Fruit fly (Drosophila melanogaster): ENCODE data around the gene CG14304.

The CG14304 gene

dm6 chr3R:18573699-18574259, 47.3 kb downstream of the CG14304 start (continued):
- peak; percentile 97 for TF ChIP-seq gem (tag; optimal IDR thresholded peaks at IDR 0.05)
- TF ChIP-seq luna (GFP tag; optimal IDR thresholded peaks at IDR 0.05) = peak; percentile 76
- peak; percentile 92 for TF ChIP-seq CG12942 (GFP tag; optimal IDR thresholded peaks at IDR 0.05)
- TF ChIP-seq emc (GFP tag; optimal IDR thresholded peaks at IDR 0.05) = peak; percentile 54
- TF ChIP-seq CG11695 (GFP tag; IDR thresholded peaks at IDR 0.05) = peak; percentile 95
- TF ChIP-seq sob (GFP tag; IDR thresholded peaks at IDR 0.05) = peak; percentile 92
- peak; percentile 86 for TF ChIP-seq CG34422 (GFP tag; IDR thresholded peaks at IDR 0.05)
- no peak for TF ChIP-seq D (optimal IDR thresholded peaks at IDR 0.05)
- peak; percentile 92 for TF ChIP-seq D (GFP tag; optimal IDR thresholded peaks at IDR 0.05)
- TF ChIP-seq CG11085 (GFP tag; IDR thresholded peaks at IDR 0.05) = peak; percentile 77
- peak; percentile 93 for TF ChIP-seq CG10147 (GFP tag; optimal IDR thresholded peaks at IDR 0.05)
- TF ChIP-seq ase (GFP tag; IDR thresholded peaks at IDR 0.05) = peak; percentile 82
- TF ChIP-seq CG15073 (GFP tag; optimal IDR thresholded peaks at IDR 0.05) = peak; percentile 98
- TF ChIP-seq CG4707 (GFP tag; optimal IDR thresholded peaks at IDR 0.05) = peak; percentile 75
- TF ChIP-seq fd96Cb (tag; optimal IDR thresholded peaks at IDR 0.05) = peak; percentile 94
- peak; percentile 95 for TF ChIP-seq lmd (GFP tag; IDR thresholded peaks at IDR 0.05)
- peak; percentile 74 for TF ChIP-seq CG4282 (GFP tag; optimal IDR thresholded peaks at IDR 0.05)
- TF ChIP-seq CG3163 (GFP tag; optimal IDR thresholded peaks at IDR 0.05) = peak; percentile 84
- peak; percentile 75 for TF ChIP-seq vfl (GFP tag; optimal IDR thresholded peaks at IDR 0.05)
- peak; percentile 95 for TF ChIP-seq phol (tag; optimal IDR thresholded peaks at IDR 0.05)
- peak; percentile 92 for TF ChIP-seq bcd (GFP tag; optimal IDR thresholded peaks at IDR 0.05)
- no peak for TF ChIP-seq Sin3A (optimal IDR thresholded peaks at IDR 0.05)
- peak; percentile 96 for TF ChIP-seq row (GFP tag; IDR thresholded peaks at IDR 0.05)
- peak; percentile 80 for TF ChIP-seq pb (GFP tag; optimal IDR thresholded peaks at IDR 0.05)
- peak in 1 of 3 experiments; percentile 72 for TF ChIP-seq Stat92E (GFP tag; optimal IDR thresholded peaks at IDR 0.05)
- peak; percentile 88 for TF ChIP-seq CG6175 (GFP tag; IDR thresholded peaks at IDR 0.05)
- TF ChIP-seq CG8290 (GFP tag; optimal IDR thresholded peaks at IDR 0.05) = peak; percentile 76
- TF ChIP-seq CG8290 (tag; optimal IDR thresholded peaks at IDR 0.05) = peak; percentile 59 to 84
- peak; percentile 92 for TF ChIP-seq Side (GFP tag; optimal IDR thresholded peaks at IDR 0.05)
- peak; percentile 90 for TF ChIP-seq ewg (GFP tag; optimal IDR thresholded peaks at IDR 0.05)
- TF ChIP-seq Gug (GFP tag; IDR thresholded peaks at IDR 0.05) = peak; percentile 81
- peak; percentile 90 for TF ChIP-seq CG17359 (tag; optimal IDR thresholded peaks at IDR 0.05)
- peak; percentile 54 for TF ChIP-seq p53 (GFP tag; optimal IDR thresholded peaks at IDR 0.05)
- TF ChIP-seq jigr1 (GFP tag; IDR thresholded peaks at IDR 0.05) = peak; percentile 82; the same call in 2 of the 3 replicates
- TF ChIP-seq abd-A (tag; optimal IDR thresholded peaks at IDR 0.05) = peak; percentile 65
- TF ChIP-seq odd (GFP tag; optimal IDR thresholded peaks at IDR 0.05) = peak; percentile 94
- no peak for TF ChIP-seq dan (GFP tag; IDR thresholded peaks at IDR 0.05)
- TF ChIP-seq Ravus (GFP tag; IDR thresholded peaks at IDR 0.05) = peak; percentile 73
- peak in 1 of 2 experiments; percentile 96 for TF ChIP-seq Hr78 (GFP tag; optimal IDR thresholded peaks at IDR 0.05)
- peak; percentile 83 for TF ChIP-seq Bdp1 (GFP tag; optimal IDR thresholded peaks at IDR 0.05)
- TF ChIP-seq Max (GFP tag; optimal IDR thresholded peaks at IDR 0.05) = peak; percentile 89
- TF ChIP-seq HLH4C (GFP tag; IDR thresholded peaks at IDR 0.05; ENCODE audit: partially characterized antibody) = no peak
- TF ChIP-seq Dbx (GFP tag; IDR thresholded peaks at IDR 0.05) = peak; percentile 93
- TF ChIP-seq Sry-δ (GFP tag; optimal IDR thresholded peaks at IDR 0.05) = peak; percentile 41
- no peak for TF ChIP-seq amos (GFP tag; IDR thresholded peaks at IDR 0.05; ENCODE audit: partially characterized antibody)
- TF ChIP-seq CG8924 (tag; optimal IDR thresholded peaks at IDR 0.05) = peak; percentile 96
- TF ChIP-seq ham (GFP tag; IDR thresholded peaks at IDR 0.05) = 0 out of 2 replicates have a peak, but pooled peaks have one; percentile 22
- TF ChIP-seq slbo (GFP tag; IDR thresholded peaks at IDR 0.05) = peak; percentile 93
- TF ChIP-seq Dad (GFP tag; optimal IDR thresholded peaks at IDR 0.05) = peak; percentile 76
- TF ChIP-seq gsb (GFP tag; IDR thresholded peaks at IDR 0.05) = peak; percentile 87
- TF ChIP-seq CG1792 (GFP tag; optimal IDR thresholded peaks at IDR 0.05) = peak; percentile 86
- TF ChIP-seq jumu (GFP tag; optimal IDR thresholded peaks at IDR 0.05) = peak; percentile 83
